Worm (Caenorhabditis elegans): Measurements from ENCODE around the gene nhr-10.

ce11 chrIII:7136015-7136414 is 20.8 kb upstream of the nhr-10 start, which contains the start of gene B0280.17:
- no peak for TF ChIP-seq F13H6.1 (tag; optimal IDR thresholded peaks at IDR 0.05)
- TF ChIP-seq fkh-10 (GFP tag; optimal IDR thresholded peaks at IDR 0.05) = no peak
- TF ChIP-seq unc-55 (GFP tag; optimal IDR thresholded peaks at IDR 0.05) = no peak
- no peak for TF ChIP-seq ceh-48 (tag; optimal IDR thresholded peaks at IDR 0.05)
- no peak for TF ChIP-seq ceh-18 (tag; optimal IDR thresholded peaks at IDR 0.05)
- TF ChIP-seq nhr-11 (tag; optimal IDR thresholded peaks at IDR 0.05) = no peak
- TF ChIP-seq unc-86 (tag; optimal IDR thresholded peaks at IDR 0.05) = no peak
- no peak for TF ChIP-seq ama-1 (optimal IDR thresholded peaks at IDR 0.05)
- no peak for TF ChIP-seq pha-4 (tag; optimal IDR thresholded peaks at IDR 0.05)
